Worm (Caenorhabditis elegans) whole organism, L4 larva: Measurements from ENCODE around the gene clh-1.

Experiments
- aly-2 ChIP-seq: sonication (generic microtip); optimal IDR thresholded peaks from 2 replicates; lab custom pipeline; 2018; ENCODE audit warnings: missing biosample characterization, missing genetic modification characterization
- lir-3 ChIP-seq: sonication (generic microtip); optimal IDR thresholded peaks from 2 replicates; lab custom pipeline; 2016; ENCODE audit warnings: mild to moderate bottlenecking, missing genetic modification characterization, missing compliant biosample characterization

DNA sequence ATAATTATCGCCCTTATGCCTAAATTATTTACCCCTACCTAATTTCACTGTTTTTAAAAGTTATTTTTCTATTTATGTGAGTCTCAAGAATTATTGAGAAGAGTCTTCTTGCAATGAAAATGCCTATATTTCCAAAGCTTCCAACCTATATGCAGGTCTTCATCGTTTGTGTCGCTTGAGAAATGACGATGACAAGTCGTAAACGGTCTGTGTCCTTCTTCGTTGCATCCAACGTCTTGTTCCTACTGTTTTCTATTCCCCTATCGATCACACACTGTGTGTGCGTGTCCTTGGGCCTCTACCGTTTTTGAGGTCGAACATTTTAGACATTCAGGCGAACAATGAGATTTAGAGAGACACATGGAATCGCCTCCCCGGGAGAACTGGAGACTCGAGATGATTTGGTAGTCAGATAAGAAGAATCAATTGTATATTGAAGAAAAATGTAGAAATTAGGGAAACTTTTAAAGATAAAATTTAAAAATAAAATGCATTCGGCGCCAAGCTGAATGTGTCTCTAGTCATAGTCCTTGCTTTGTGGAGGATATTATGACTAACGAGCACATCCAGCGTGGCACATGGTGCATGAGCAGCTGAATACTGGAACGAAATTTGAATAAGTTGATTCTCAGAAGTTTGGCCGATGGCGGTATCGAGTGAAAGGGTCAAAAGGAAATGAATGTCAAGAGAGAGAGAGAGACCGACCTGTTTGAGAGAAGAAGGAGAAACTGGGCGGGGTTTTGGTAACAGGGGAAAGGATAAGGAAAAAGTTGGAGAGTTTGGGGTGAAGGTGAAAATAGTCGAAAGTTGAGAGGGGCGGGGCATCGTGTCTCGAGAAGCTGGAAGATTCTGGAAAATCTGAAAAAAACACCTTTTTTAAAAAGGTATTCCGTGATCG, 24.4 kb upstream of the clh-1 start:
- TF ChIP-seq lir-3 (tag; lab: Kevin White, UChicago) (no peak), aly-2 (peak; percentile 98)
